Fruit fly (Drosophila melanogaster): Measurements from ENCODE around the gene wgn.

The wgn gene

dm6 chrX:18646855-18647699, 12.4 kb upstream of the wgn start, which contains the start of gene Rip11 (continued):
- TF ChIP-seq usp (GFP tag; optimal IDR thresholded peaks at IDR 0.05): no peak
- peak; percentile 38 for TF ChIP-seq vvl (GFP tag; IDR thresholded peaks at IDR 0.05)
- TF ChIP-seq CG10462 (GFP tag; optimal IDR thresholded peaks at IDR 0.05): no peak
- no peak for TF ChIP-seq ftz-f1 (GFP tag; optimal IDR thresholded peaks at IDR 0.05)
- peak; percentile 43; the same call in 1 of the 2 replicates for TF ChIP-seq stc (GFP tag; IDR thresholded peaks at IDR 0.05)
- peak; percentile 29 for TF ChIP-seq mam (GFP tag; optimal IDR thresholded peaks at IDR 0.05)
- no peak for TF ChIP-seq ase (GFP tag; IDR thresholded peaks at IDR 0.05)
- TF ChIP-seq inv (GFP tag; IDR thresholded peaks at IDR 0.05; ENCODE audit: partially characterized antibody): no peak
- TF ChIP-seq lab (GFP tag; optimal IDR thresholded peaks at IDR 0.05): no peak
- TF ChIP-seq CG17802 (tag; optimal IDR thresholded peaks at IDR 0.05): no peak
- no peak for TF ChIP-seq CG15011 (GFP tag; optimal IDR thresholded peaks at IDR 0.05)
- TF ChIP-seq croc (GFP tag; conservative IDR thresholded peaks at IDR 0.05): no peak
- TF ChIP-seq CG11093 (GFP tag; IDR thresholded peaks at IDR 0.05): 0 out of 3 replicates have a peak, but pooled peaks have one; percentile 40
- no peak for TF ChIP-seq CG4730 (GFP tag; IDR thresholded peaks at IDR 0.05)
- TF ChIP-seq CG3407 (GFP tag; optimal IDR thresholded peaks at IDR 0.05): no peak
- TF ChIP-seq pum (GFP tag; optimal IDR thresholded peaks at IDR 0.05): no peak
- peak; percentile 54 for TF ChIP-seq CG6689 (GFP tag; IDR thresholded peaks at IDR 0.05)
- TF ChIP-seq Ada2b (GFP tag; IDR thresholded peaks at IDR 0.05): peak; percentile 39; the same call in 1 of the 2 replicates
- no peak for TF ChIP-seq C15 (GFP tag; IDR thresholded peaks at IDR 0.05)
- peak; percentile 62 for TF ChIP-seq CG1832 (GFP tag; optimal IDR thresholded peaks at IDR 0.05)
- TF ChIP-seq Elba2 (GFP tag; optimal IDR thresholded peaks at IDR 0.05): peak; percentile 64
- no peak for TF ChIP-seq CG5953 (GFP tag; IDR thresholded peaks at IDR 0.05)
- no peak for TF ChIP-seq vnd (GFP tag; IDR thresholded peaks at IDR 0.05; ENCODE audit: partially characterized antibody)
- TF ChIP-seq CG15514 (GFP tag; optimal IDR thresholded peaks at IDR 0.05): no peak
- TF ChIP-seq slbo (GFP tag; IDR thresholded peaks at IDR 0.05): peak; percentile 68
- TF ChIP-seq CG3847 (GFP tag; IDR thresholded peaks at IDR 0.05): no peak; the same call in 1 of the 2 replicates
- peak; percentile 80 for TF ChIP-seq Med (GFP tag)
- no peak for TF ChIP-seq z (GFP tag; IDR thresholded peaks at IDR 0.05)
- TF ChIP-seq pan (optimal IDR thresholded peaks at IDR 0.05): no peak
- TF ChIP-seq pan (GFP tag; optimal IDR thresholded peaks at IDR 0.05 in 1 of 2, IDR thresholded peaks at IDR 0.05 in 1 of 2): no peak
- no peak for TF ChIP-seq CG1024 (GFP tag; IDR thresholded peaks at IDR 0.05)
- no peak for TF ChIP-seq CG14710 (tag; optimal IDR thresholded peaks at IDR 0.05)
- TF ChIP-seq Atf-2 (GFP tag; optimal IDR thresholded peaks at IDR 0.05): no peak
- TF ChIP-seq gem (tag; optimal IDR thresholded peaks at IDR 0.05): no peak
- no peak for TF ChIP-seq CG16813 (GFP tag; IDR thresholded peaks at IDR 0.05; ENCODE audit: partially characterized antibody)
- no peak for TF ChIP-seq pita (GFP tag; optimal IDR thresholded peaks at IDR 0.05)
- TF ChIP-seq Abd-B (GFP tag; optimal IDR thresholded peaks at IDR 0.05): no peak
- no peak for TF ChIP-seq tll (GFP tag; optimal IDR thresholded peaks at IDR 0.05)
- no peak for TF ChIP-seq B-H1 (GFP tag; IDR thresholded peaks at IDR 0.05)
- TF ChIP-seq Bteb2 (GFP tag; optimal IDR thresholded peaks at IDR 0.05): peak; percentile 12
- no peak for TF ChIP-seq HHEX (GFP tag; optimal IDR thresholded peaks at IDR 0.05)
- no peak for TF ChIP-seq Nf-YB (GFP tag; optimal IDR thresholded peaks at IDR 0.05)
- no peak for TF ChIP-seq CG2875 (GFP tag; optimal IDR thresholded peaks at IDR 0.05)
- TF ChIP-seq CG13424 (tag; optimal IDR thresholded peaks at IDR 0.05): no peak
- TF ChIP-seq trh (GFP tag; optimal IDR thresholded peaks at IDR 0.05): no peak
- no peak for TF ChIP-seq sim (GFP tag; IDR thresholded peaks at IDR 0.05)
- TF ChIP-seq Rfx (GFP tag; IDR thresholded peaks at IDR 0.05): peak; percentile 79
- TF ChIP-seq Sin3A (optimal IDR thresholded peaks at IDR 0.05): no peak
- no peak for TF ChIP-seq gsb (GFP tag; IDR thresholded peaks at IDR 0.05)
- TF ChIP-seq HmgD (GFP tag; optimal IDR thresholded peaks at IDR 0.05): peak; percentile 22
